Fruit fly (Drosophila melanogaster) whole organism, embryonic: ENCODE measurements around the gene Wbp2.

Experiments
- CG10209 ChIP-seq: fragments of 200-800 bp; sonication (Bioruptor generic); optimal IDR thresholded peaks from 3 replicates; lab custom pipeline; 2017; ENCODE audit warnings: missing biosample characterization, mild to moderate bottlenecking, missing genetic modification characterization, missing genetic modification reagents
- CG1233 ChIP-seq: fragments of 200-800 bp; sonication (Bioruptor generic); optimal IDR thresholded peaks from 4 replicates; lab custom pipeline; 2018; ENCODE audit warnings: missing biosample characterization, mild to moderate bottlenecking, missing genetic modification characterization
- CG12391 ChIP-seq: fragments of 200-800 bp; sonication (Bioruptor generic); optimal IDR thresholded peaks from 3 replicates; lab custom pipeline; 2018; ENCODE audit warnings: missing biosample characterization, mild to moderate bottlenecking, missing genetic modification characterization, moderate library complexity
- CG12769 ChIP-seq: fragments of 200-800 bp; sonication (Bioruptor generic); optimal IDR thresholded peaks from 2 replicates; lab custom pipeline; 2019; ENCODE audit warnings: missing biosample characterization, mild to moderate bottlenecking, missing genetic modification characterization, moderate library complexity
- CG12942 ChIP-seq: fragments of 200-800 bp; sonication (Bioruptor generic); optimal IDR thresholded peaks from 3 replicates; lab custom pipeline; 2016; ENCODE audit warnings: missing biosample characterization, missing genetic modification characterization
- CG15269 ChIP-seq: fragments of 200-800 bp; sonication (Bioruptor generic); optimal IDR thresholded peaks from 2 replicates; lab custom pipeline; 2018; ENCODE audit warnings: missing biosample characterization, mild to moderate bottlenecking, missing genetic modification characterization, moderate library complexity
- CG1529 ChIP-seq: fragments of 200-800 bp; sonication (Bioruptor generic); optimal IDR thresholded peaks from 3 replicates; lab custom pipeline; 2018; ENCODE audit warnings: missing biosample characterization, missing genetic modification characterization
- CG15601 ChIP-seq: fragments of 200-800 bp; sonication (Bioruptor generic); optimal IDR thresholded peaks from 3 replicates; lab custom pipeline; 2019; ENCODE audit warnings: missing biosample characterization, mild to moderate bottlenecking, missing genetic modification characterization, moderate library complexity
- CG1602 ChIP-seq: fragments of 200-800 bp; sonication (Bioruptor generic); optimal IDR thresholded peaks from 3 replicates; lab custom pipeline; 2016; ENCODE audit warnings: missing biosample characterization, missing genetic modification characterization
- CG17328 ChIP-seq: fragments of 200-800 bp; sonication (Bioruptor generic); IDR thresholded peaks from 2 replicates; pipeline ENCODE4 v1.3.6; 2022; ENCODE audit warnings: missing biosample characterization, missing genetic modification characterization
- CG17568 ChIP-seq: fragments of 200-800 bp; sonication (Bioruptor generic); optimal IDR thresholded peaks from 2 replicates; lab custom pipeline; 2018; ENCODE audit warnings: missing biosample characterization, mild to moderate bottlenecking, missing genetic modification characterization, moderate library complexity
- CG2202 ChIP-seq: fragments of 200-800 bp; sonication (Bioruptor generic); optimal IDR thresholded peaks from 2 replicates; lab custom pipeline; 2018; ENCODE audit warnings: missing biosample characterization, mild to moderate bottlenecking, missing genetic modification characterization
- CG2875 ChIP-seq: fragments of 200-800 bp; sonication (Bioruptor generic); optimal IDR thresholded peaks from 2 replicates; lab custom pipeline; 2017; ENCODE audit warnings: missing biosample characterization, mild to moderate bottlenecking, missing genetic modification characterization, missing genetic modification reagents
- CG34376 ChIP-seq: fragments of 200-800 bp; sonication (Bioruptor generic); optimal IDR thresholded peaks from 2 replicates; lab custom pipeline; 2018; ENCODE audit warnings: missing biosample characterization, mild to moderate bottlenecking, missing genetic modification characterization
- CG3995 ChIP-seq: fragments of 200-800 bp; sonication (Bioruptor generic); optimal IDR thresholded peaks from 3 replicates; lab custom pipeline; 2016; ENCODE audit warnings: missing biosample characterization, missing genetic modification characterization
- CG8290 ChIP-seq, 3 experiments: fragments of 200-800 bp; sonication (Bioruptor generic); optimal IDR thresholded peaks; 2 replicates each; lab custom pipeline; 2016 to 2019; ENCODE audit warnings: missing biosample characterization in 3 of 3, missing genetic modification characterization in 3 of 3, mild to moderate bottlenecking in 2 of 3, moderate library complexity in 1 of 3
- Fer3 ChIP-seq: fragments of 200-800 bp; sonication (Bioruptor generic); optimal IDR thresholded peaks from 2 replicates; lab custom pipeline; 2018; ENCODE audit warnings: missing biosample characterization, mild to moderate bottlenecking, missing genetic modification characterization, moderate library complexity
- Hr3 ChIP-seq: fragments of 200-800 bp; sonication (Bioruptor generic); optimal IDR thresholded peaks from 3 replicates; lab custom pipeline; 2016; ENCODE audit warnings: missing biosample characterization, missing genetic modification characterization
- MTF-1 ChIP-seq: fragments of 200-800 bp; sonication (Bioruptor generic); optimal IDR thresholded peaks from 2 replicates; lab custom pipeline; 2018; ENCODE audit warnings: missing biosample characterization, mild to moderate bottlenecking, missing genetic modification characterization, borderline replicate concordance
- Med ChIP-seq: fragments of 200-800 bp; sonication (Bioruptor generic); peaks from one replicate; lab custom pipeline; 2016; ENCODE audit warnings: missing biosample characterization, missing genetic modification characterization, mild to moderate bottlenecking, inconsistent platforms, moderate library complexity
- Neu2 ChIP-seq: fragments of 200-800 bp; sonication (Bioruptor generic); optimal IDR thresholded peaks from 3 replicates; lab custom pipeline; 2016; ENCODE audit warnings: missing biosample characterization, missing genetic modification characterization, borderline replicate concordance
- Nf-YB ChIP-seq: fragments of 200-800 bp; sonication (Bioruptor generic); optimal IDR thresholded peaks from 3 replicates; lab custom pipeline; 2019; ENCODE audit warnings: missing biosample characterization, mild to moderate bottlenecking, missing genetic modification characterization, moderate library complexity
- Oli ChIP-seq: fragments of 200-800 bp; sonication (Bioruptor generic); optimal IDR thresholded peaks from 2 replicates; lab custom pipeline; 2018; ENCODE audit warnings: missing biosample characterization, mild to moderate bottlenecking, missing genetic modification characterization, moderate library complexity
- PHDP ChIP-seq: fragments of 200-800 bp; sonication (Bioruptor generic); optimal IDR thresholded peaks from 3 replicates; lab custom pipeline; 2018; ENCODE audit warnings: missing biosample characterization, mild to moderate bottlenecking, missing genetic modification characterization, moderate library complexity
- Poxn ChIP-seq: fragments of 200-800 bp; sonication (Bioruptor generic); IDR thresholded peaks from 2 replicates; pipeline ENCODE4 v1.3.6; 2022; ENCODE audit warnings: missing biosample characterization, missing genetic modification characterization
- Ptx1 ChIP-seq: fragments of 200-800 bp; sonication (Bioruptor generic); IDR thresholded peaks from 2 replicates; pipeline ENCODE4 v1.3.6; 2022; ENCODE audit warnings: missing biosample characterization, missing genetic modification characterization
- Side ChIP-seq: fragments of 200-800 bp; sonication (Bioruptor generic); optimal IDR thresholded peaks from 2 replicates; lab custom pipeline; 2016; ENCODE audit warnings: missing biosample characterization, missing genetic modification characterization
- Sry-β ChIP-seq: fragments of 200-800 bp; sonication (Bioruptor generic); optimal IDR thresholded peaks from 2 replicates; lab custom pipeline; 2018; ENCODE audit warnings: missing biosample characterization, mild to moderate bottlenecking, missing genetic modification characterization, moderate library complexity
- Trl ChIP-seq, 3 experiments: fragments of >200 bp in 2 of 3; fragments of 200-800 bp in 1 of 3; sonication (Bioruptor generic) in 1 of 3; optimal IDR thresholded peaks; 2 replicates in 1 of 3; 3 replicates in 2 of 3; lab custom pipeline; 2016 to 2017; ENCODE audit warnings: missing biosample characterization in 1 of 3, missing genetic modification characterization in 1 of 3
- Xrp1 ChIP-seq: fragments of 200-800 bp; sonication (Bioruptor generic); IDR thresholded peaks from 2 replicates; pipeline ENCODE4 v1.3.6; 2022; ENCODE audit warnings: missing biosample characterization, missing genetic modification characterization
- bab2 ChIP-seq: fragments of 200-800 bp; sonication (Bioruptor generic); optimal IDR thresholded peaks from 2 replicates; lab custom pipeline; 2016; ENCODE audit warnings: missing biosample characterization, missing genetic modification characterization
- cato ChIP-seq: fragments of 200-800 bp; sonication (Bioruptor generic); optimal IDR thresholded peaks from 2 replicates; lab custom pipeline; 2016; ENCODE audit warnings: missing biosample characterization, missing genetic modification characterization, borderline replicate concordance
- fd3F ChIP-seq: fragments of 200-800 bp; sonication (Bioruptor generic); optimal IDR thresholded peaks from 2 replicates; lab custom pipeline; 2018; ENCODE audit warnings: missing biosample characterization, mild to moderate bottlenecking, missing genetic modification characterization, moderate library complexity
- gce ChIP-seq: fragments of 200-800 bp; sonication (Bioruptor generic); IDR thresholded peaks from 3 replicates; pipeline ENCODE4 v1.3.6; 2022; ENCODE audit warnings: missing biosample characterization, missing genetic modification characterization
- insv ChIP-seq, 2 experiments: fragments of 200-800 bp; sonication (Bioruptor generic); optimal IDR thresholded peaks; 3 replicates each; lab custom pipeline; 2016 to 2018; ENCODE audit warnings: missing biosample characterization in 2 of 2, missing genetic modification characterization in 2 of 2
- kah ChIP-seq: fragments of 200-800 bp; sonication (Bioruptor generic); optimal IDR thresholded peaks from 2 replicates; lab custom pipeline; 2018; ENCODE audit warnings: missing biosample characterization, mild to moderate bottlenecking, missing genetic modification characterization
- ken ChIP-seq: fragments of 200-800 bp; sonication (Bioruptor generic); IDR thresholded peaks from 3 replicates; pipeline ENCODE4 v1.3.6; 2022; ENCODE audit warnings: missing biosample characterization, missing genetic modification characterization
- odd ChIP-seq: fragments of 200-800 bp; sonication (Bioruptor generic); optimal IDR thresholded peaks from 2 replicates; lab custom pipeline; 2017; ENCODE audit warnings: missing biosample characterization, mild to moderate bottlenecking, missing genetic modification characterization
- org-1 ChIP-seq: fragments of 200-800 bp; sonication (Bioruptor generic); optimal IDR thresholded peaks from 2 replicates; lab custom pipeline; 2017; ENCODE audit warnings: missing biosample characterization, missing genetic modification characterization
- pros ChIP-seq: fragments of 200-800 bp; sonication (Bioruptor generic); optimal IDR thresholded peaks from 3 replicates; lab custom pipeline; 2019; ENCODE audit warnings: missing biosample characterization, mild to moderate bottlenecking, missing genetic modification characterization, moderate library complexity
- sd ChIP-seq: fragments of 200-800 bp; sonication (Bioruptor generic); optimal IDR thresholded peaks from 3 replicates; lab custom pipeline; 2018; ENCODE audit warnings: missing biosample characterization, mild to moderate bottlenecking, missing genetic modification characterization, moderate library complexity
- sim ChIP-seq: fragments of 200-800 bp; sonication (Bioruptor generic); IDR thresholded peaks from 2 replicates; pipeline ENCODE4 v1.3.6; 2022; ENCODE audit warnings: missing biosample characterization, missing genetic modification characterization
- slbo ChIP-seq: fragments of 200-800 bp; sonication (Bioruptor generic); IDR thresholded peaks from 2 replicates; pipeline ENCODE4 v1.3.6; 2022; ENCODE audit warnings: missing biosample characterization, missing genetic modification characterization
- twi ChIP-seq: fragments of 200-800 bp; optimal IDR thresholded peaks from 2 replicates; lab custom pipeline; 2019; ENCODE audit warnings: missing biosample characterization, mild to moderate bottlenecking, missing genetic modification characterization, moderate library complexity
- tx ChIP-seq: fragments of 200-800 bp; sonication (Bioruptor generic); optimal IDR thresholded peaks from 2 replicates; lab custom pipeline; 2016; ENCODE audit warnings: missing biosample characterization, missing genetic modification characterization
- vvl ChIP-seq: fragments of 200-800 bp; sonication (Bioruptor generic); IDR thresholded peaks from 2 replicates; pipeline ENCODE4 v1.3.6; 2022; ENCODE audit warnings: missing biosample characterization, missing genetic modification characterization
- zfh1 ChIP-seq: fragments of 200-800 bp; sonication (Bioruptor generic); IDR thresholded peaks from 3 replicates; pipeline ENCODE4 v1.3.6; 2022; ENCODE audit warnings: missing biosample characterization, missing genetic modification characterization

Wbp2 gene

dm6 chr3L:12828532-12828931 is 21.4 kb upstream of the Wbp2 start (continued):
- no peak for TF ChIP-seq Neu2 (GFP tag; lab: Kevin White, UChicago)
- peak; percentile 94 for TF ChIP-seq sd (tag; lab: Kevin White, UChicago)
- no peak for TF ChIP-seq ken (GFP tag; lab: Robert Waterston, UW)

- TF ChIP-seq Oli = peak; percentile 2
- peak; percentile 10 for TF ChIP-seq CG2875 (GFP tag; lab: Kevin White, UChicago)
- peak; percentile 17 for TF ChIP-seq CG1233
- peak; percentile 9 for TF ChIP-seq CG1529 (GFP tag; lab: Kevin White, UChicago)
- TF ChIP-seq Hr3 (GFP tag; lab: Kevin White, UChicago) = no peak
- TF ChIP-seq CG15601 (tag; lab: Kevin White, UChicago) = peak; percentile 26
- no peak for TF ChIP-seq Side
- peak; percentile 28 for TF ChIP-seq bab2 (GFP tag; lab: Kevin White, UChicago)
- TF ChIP-seq CG15269 (tag; lab: Kevin White, UChicago) = peak; percentile 21
- TF ChIP-seq odd (GFP tag; lab: Kevin White, UChicago) = peak; percentile 18
- no peak for TF ChIP-seq zfh1
- TF ChIP-seq CG12391 = peak; percentile 4
- TF ChIP-seq twi (tag; lab: Kevin White, UChicago) = no peak
- TF ChIP-seq vvl = peak; percentile 52; the same call in 1 of the 2 replicates
- peak; percentile 16 for TF ChIP-seq CG12769 (tag; lab: Kevin White, UChicago)
- no peak for TF ChIP-seq sim (GFP tag; lab: Robert Waterston, UW)
- peak; percentile 48 for TF ChIP-seq PHDP (tag; lab: Kevin White, UChicago)
- no peak for TF ChIP-seq Sry-β (GFP tag; lab: Kevin White, UChicago)
- TF ChIP-seq CG17328 (GFP tag; lab: Robert Waterston, UW) = 0 out of 2 replicates have a peak, but pooled peaks have one; percentile 16
- TF ChIP-seq Med (GFP tag; lab: Kevin White, UChicago) = peak; percentile 68
- no peak for TF ChIP-seq CG8290 (GFP tag; optimal IDR thresholded peaks at IDR 0.05; lab: Kevin White, UChicago)
- peak in 1 of 2 experiments; percentile 45 for TF ChIP-seq CG8290 (tag; optimal IDR thresholded peaks at IDR 0.05; lab: Kevin White, UChicago)
- no peak for TF ChIP-seq cato (GFP tag; lab: Kevin White, UChicago)
- peak; percentile 51; the same call in 1 of the 2 replicates for TF ChIP-seq Xrp1 (GFP tag; lab: Robert Waterston, UW)
- peak; percentile 72 for TF ChIP-seq sd (tag; lab: Kevin White, UChicago)
- TF ChIP-seq CG2202 = peak; percentile 4
- peak; percentile 4 for TF ChIP-seq fd3F
- peak; percentile 1 for TF ChIP-seq Nf-YB (GFP tag; lab: Kevin White, UChicago)
- TF ChIP-seq CG10209 (GFP tag; lab: Kevin White, UChicago) = peak; percentile 17
- peak; percentile 54 for TF ChIP-seq CG17568
Observed at dm6 chr3L:12830416-12830815, 19.5 kb upstream of the Wbp2 start.

- TF ChIP-seq Poxn (GFP tag; lab: Robert Waterston, UW) (no peak), CG34376 (GFP tag; lab: Kevin White, UChicago) (no peak), Trl (optimal IDR thresholded peaks at IDR 0.05; lab: Kevin White, UChicago) (no peak), Trl (GFP tag; optimal IDR thresholded peaks at IDR 0.05; lab: Kevin White, UChicago) (peak; percentile 58), tx (GFP tag; lab: Kevin White, UChicago) (peak; percentile 15), CG1602 (peak; percentile 34), insv (GFP tag; optimal IDR thresholded peaks at IDR 0.05; lab: Kevin White, UChicago) (no peak), gce (GFP tag; lab: Robert Waterston, UW) (no peak), CG12942 (GFP tag; lab: Kevin White, UChicago) (no peak), Fer3 (tag; lab: Kevin White, UChicago) (peak; percentile 56), slbo (GFP tag; lab: Robert Waterston, UW) (peak; percentile 77), org-1 (GFP tag; lab: Kevin White, UChicago) (peak; percentile 36), CG3995 (GFP tag; lab: Kevin White, UChicago) (no peak), Ptx1 (GFP tag; lab: Robert Waterston, UW) (peak; percentile 67), kah (GFP tag; lab: Kevin White, UChicago) (no peak), MTF-1 (GFP tag; lab: Kevin White, UChicago) (no peak), pros (no peak)
Observed at dm6 chr3L:12831290-12831952, 18.5 kb upstream of the Wbp2 start.
